Worm (Caenorhabditis elegans) whole organism, mixed stage, embryonic: Measurements from ENCODE around the gene ZK666.15.
A peak's percentile ranks its signal among the peaks of the same experiment; 100 is the strongest.

ENCODE experiments used
- M03D4.4 ChIP-seq: sonication (generic microtip); optimal IDR thresholded peaks from 2 replicates; lab custom pipeline; 2017; ENCODE audit warnings: mild to moderate bottlenecking, missing genetic modification characterization, missing compliant biosample characterization
- bed-3 ChIP-seq: fragments of 200-800 bp; sonication (Bioruptor generic); optimal IDR thresholded peaks from 3 replicates; lab custom pipeline; 2018; ENCODE audit warnings: mild to moderate bottlenecking, missing genetic modification characterization, moderate library complexity, missing compliant biosample characterization
- blmp-1 ChIP-seq: fragments of 150-350 bp; optimal IDR thresholded peaks from 2 replicates; lab custom pipeline; 2014; ENCODE audit warnings: missing biosample characterization, missing genetic modification characterization
- ceh-39 ChIP-seq: fragments of 150-350 bp; optimal IDR thresholded peaks from 2 replicates; lab custom pipeline; 2014; ENCODE audit warnings: missing biosample characterization, missing genetic modification characterization
- ceh-43 ChIP-seq: fragments of 200-800 bp; sonication (Bioruptor generic); optimal IDR thresholded peaks from 2 replicates; lab custom pipeline; 2018; ENCODE audit warnings: mild to moderate bottlenecking, missing genetic modification characterization, moderate library complexity, missing compliant biosample characterization
- ceh-83 ChIP-seq: fragments of 200-800 bp; sonication (Bioruptor generic); optimal IDR thresholded peaks from 2 replicates; lab custom pipeline; 2018; ENCODE audit warnings: mild to moderate bottlenecking, missing genetic modification characterization, missing compliant biosample characterization
- ces-1 ChIP-seq: fragments of 150-350 bp; optimal IDR thresholded peaks from 2 replicates; lab custom pipeline; 2014; ENCODE audit warnings: missing biosample characterization, missing genetic modification reagents, missing genetic modification characterization
- cnd-1 ChIP-seq: fragments of 200-800 bp; sonication (Bioruptor generic); optimal IDR thresholded peaks from 2 replicates; lab custom pipeline; 2018; ENCODE audit warnings: mild to moderate bottlenecking, missing genetic modification characterization, missing compliant biosample characterization
- drap-1 ChIP-seq: fragments of 200-800 bp; sonication (Bioruptor generic); optimal IDR thresholded peaks from 3 replicates; lab custom pipeline; 2018; ENCODE audit warnings: mild to moderate bottlenecking, missing genetic modification characterization, missing compliant biosample characterization
- elt-1 ChIP-seq: sonication (generic microtip); optimal IDR thresholded peaks from 2 replicates; lab custom pipeline; 2017; ENCODE audit warnings: missing genetic modification characterization, mild to moderate bottlenecking, missing compliant biosample characterization, antibody characterized with exemption, moderate library complexity, borderline replicate concordance; ENCODE audit not compliant: insufficient read depth
- elt-3 ChIP-seq: fragments of 150-350 bp; optimal IDR thresholded peaks from 2 replicates; lab custom pipeline; 2014; ENCODE audit warnings: missing biosample characterization, missing genetic modification characterization
- flh-1 ChIP-seq: fragments of 200-800 bp; sonication (Bioruptor generic); optimal IDR thresholded peaks from 2 replicates; lab custom pipeline; 2018; ENCODE audit warnings: mild to moderate bottlenecking, missing genetic modification characterization, moderate library complexity, missing compliant biosample characterization
- ham-2 ChIP-seq: fragments of 200-800 bp; sonication (Bioruptor generic); optimal IDR thresholded peaks from 2 replicates; lab custom pipeline; 2018; ENCODE audit warnings: mild to moderate bottlenecking, missing genetic modification characterization, missing compliant biosample characterization
- hlh-1 ChIP-seq: fragments of 150-350 bp; optimal IDR thresholded peaks from 2 replicates; lab custom pipeline; 2014; ENCODE audit warnings: missing biosample characterization, missing genetic modification reagents, missing genetic modification characterization
- lin-13 ChIP-seq: fragments of 150-350 bp; optimal IDR thresholded peaks from 2 replicates; lab custom pipeline; 2014; ENCODE audit warnings: missing biosample characterization, missing genetic modification characterization
- lin-32 ChIP-seq: fragments of 200-800 bp; sonication (Bioruptor generic); optimal IDR thresholded peaks from 2 replicates; lab custom pipeline; 2018; ENCODE audit warnings: mild to moderate bottlenecking, missing genetic modification characterization, missing compliant biosample characterization
- lsy-2 ChIP-seq: fragments of 150-350 bp; optimal IDR thresholded peaks from 2 replicates; lab custom pipeline; 2014; ENCODE audit warnings: missing biosample characterization, missing genetic modification characterization
- mab-5 ChIP-seq: fragments of 150-350 bp; optimal IDR thresholded peaks from 2 replicates; lab custom pipeline; 2014; ENCODE audit warnings: missing biosample characterization, missing genetic modification characterization
- mep-1 ChIP-seq: fragments of 150-350 bp; optimal IDR thresholded peaks from 2 replicates; lab custom pipeline; 2017; ENCODE audit warnings: missing biosample characterization, missing genetic modification reagents, missing genetic modification characterization, inconsistent platforms
- mls-2 ChIP-seq: sonication (generic microtip); optimal IDR thresholded peaks from 2 replicates; lab custom pipeline; 2016; ENCODE audit warnings: mild to moderate bottlenecking, missing genetic modification characterization, moderate library complexity, missing compliant biosample characterization
- nhr-12 ChIP-seq: fragments of 150-350 bp; optimal IDR thresholded peaks from 2 replicates; lab custom pipeline; 2014; ENCODE audit warnings: missing biosample characterization, missing genetic modification characterization
- nhr-2 ChIP-seq: fragments of 150-350 bp; optimal IDR thresholded peaks from 2 replicates; lab custom pipeline; 2014; ENCODE audit warnings: missing biosample characterization, missing genetic modification characterization
- nhr-237 ChIP-seq: fragments of 150-350 bp; optimal IDR thresholded peaks from 2 replicates; lab custom pipeline; 2014; ENCODE audit warnings: missing biosample characterization, missing genetic modification characterization
- nhr-28 ChIP-seq: fragments of 150-350 bp; optimal IDR thresholded peaks from 2 replicates; lab custom pipeline; 2014; ENCODE audit warnings: missing biosample characterization, missing genetic modification characterization
- nhr-76 ChIP-seq: sonication (generic microtip); optimal IDR thresholded peaks from 2 replicates; lab custom pipeline; 2017; ENCODE audit warnings: missing biosample characterization, missing genetic modification characterization
- pha-4 ChIP-seq: fragments of 150-350 bp; optimal IDR thresholded peaks from 2 replicates; lab custom pipeline; 2018; ENCODE audit warnings: missing biosample characterization, missing genetic modification reagents, missing genetic modification characterization
- sem-2 ChIP-seq: fragments of 200-800 bp; sonication (Bioruptor generic); optimal IDR thresholded peaks from 2 replicates; lab custom pipeline; 2018; ENCODE audit warnings: mild to moderate bottlenecking, missing genetic modification characterization, missing compliant biosample characterization
- snpc-4 ChIP-seq: fragments of 150-350 bp; optimal IDR thresholded peaks from 2 replicates; lab custom pipeline; 2014; ENCODE audit warnings: missing biosample characterization, missing genetic modification characterization
- sptf-1 ChIP-seq: sonication (generic microtip); optimal IDR thresholded peaks from 2 replicates; lab custom pipeline; 2017; ENCODE audit warnings: mild to moderate bottlenecking, missing genetic modification characterization, moderate library complexity, missing compliant biosample characterization
- tbx-8 ChIP-seq: fragments of 200-800 bp; sonication (Bioruptor generic); optimal IDR thresholded peaks from 2 replicates; lab custom pipeline; 2018; ENCODE audit warnings: mild to moderate bottlenecking, missing genetic modification characterization, moderate library complexity, missing compliant biosample characterization
- unc-120 ChIP-seq: sonication (generic microtip); optimal IDR thresholded peaks from 2 replicates; lab custom pipeline; 2017; ENCODE audit warnings: missing genetic modification characterization, missing compliant biosample characterization; ENCODE audit not compliant: poor library complexity, severe bottlenecking
- unc-39 ChIP-seq: fragments of 150-350 bp; optimal IDR thresholded peaks from 2 replicates; lab custom pipeline; 2014; ENCODE audit warnings: missing biosample characterization, missing genetic modification characterization
- unc-62 ChIP-seq: fragments of 150-350 bp; optimal IDR thresholded peaks from 2 replicates; lab custom pipeline; 2014; ENCODE audit warnings: missing biosample characterization, missing genetic modification reagents, missing genetic modification characterization
- zip-8 ChIP-seq: fragments of 150-350 bp; optimal IDR thresholded peaks from 2 replicates; lab custom pipeline; 2014; ENCODE audit warnings: missing biosample characterization, missing genetic modification characterization
- ztf-11 ChIP-seq: fragments of 150-350 bp; optimal IDR thresholded peaks from 2 replicates; lab custom pipeline; 2014; ENCODE audit warnings: missing biosample characterization, missing genetic modification characterization

Gene ZK666.15

ce11 chrII:10502491-10503063, 15.7 kb downstream of the ZK666.15 start, which contains the start of gene myrf-1:
Gene myrf-1, minus strand, starts transcription at chrII:10502541.
- TF ChIP-seq mls-2 (peak; percentile 68), cnd-1 (tag; lab: Kevin White, UChicago) (peak; percentile 61), nhr-2 (tag; lab: Kevin White, UChicago) (peak; percentile 46), unc-120 (tag; lab: Kevin White, UChicago) (peak; percentile 73), nhr-76 (no peak), bed-3 (GFP tag; lab: Kevin White, UChicago) (no peak), mab-5 (tag; lab: Kevin White, UChicago) (no peak), elt-1 (tag; lab: Kevin White, UChicago) (no peak), mep-1 (tag; lab: Kevin White, UChicago) (peak; percentile 81), drap-1 (peak; percentile 65), ceh-83 (no peak), flh-1 (no peak), zip-8 (tag; lab: Kevin White, UChicago) (no peak), lsy-2 (tag; lab: Kevin White, UChicago) (peak; percentile 33), nhr-237 (tag; lab: Kevin White, UChicago) (no peak), unc-39 (tag; lab: Kevin White, UChicago) (no peak), hlh-1 (tag; lab: Kevin White, UChicago) (peak; percentile 33), lin-32 (GFP tag; lab: Kevin White, UChicago) (no peak), tbx-8 (GFP tag; lab: Kevin White, UChicago) (no peak), ces-1 (peak; percentile 58), pha-4 (peak; percentile 44), snpc-4 (tag; lab: Kevin White, UChicago) (no peak), ham-2 (peak; percentile 94), ztf-11 (tag; lab: Kevin White, UChicago) (peak; percentile 76), elt-3 (tag; lab: Kevin White, UChicago) (no peak), nhr-28 (tag; lab: Kevin White, UChicago) (no peak), sem-2 (GFP tag; lab: Kevin White, UChicago) (no peak), M03D4.4 (tag; lab: Kevin White, UChicago) (peak; percentile 48), ceh-43 (GFP tag; lab: Kevin White, UChicago) (no peak), ceh-39 (no peak), sptf-1 (tag; lab: Kevin White, UChicago) (peak; percentile 74), nhr-12 (tag; lab: Kevin White, UChicago) (no peak), lin-13 (tag; lab: Kevin White, UChicago) (no peak), blmp-1 (tag; lab: Kevin White, UChicago) (no peak), unc-62 (GFP tag; lab: Kevin White, UChicago) (peak; percentile 39)

- TF ChIP-seq ceh-43 (GFP tag; lab: Kevin White, UChicago) (no peak), nhr-2 (tag; lab: Kevin White, UChicago) (peak; percentile 83), nhr-237 (tag; lab: Kevin White, UChicago) (no peak), mep-1 (tag; lab: Kevin White, UChicago) (peak; percentile 17), cnd-1 (tag; lab: Kevin White, UChicago) (peak; percentile 23)
These were observed 17.9 kb downstream of the ZK666.15 start for ce11 chrII:10504729-10505128.

ce11 chrII:10505949-10506348, 19.1 kb downstream of the ZK666.15 start:
- TF ChIP-seq ceh-39: no peak
- no peak for TF ChIP-seq lin-32 (GFP tag; lab: Kevin White, UChicago)
- TF ChIP-seq drap-1: no peak
- no peak for TF ChIP-seq flh-1
- TF ChIP-seq ces-1: no peak
- TF ChIP-seq bed-3 (GFP tag; lab: Kevin White, UChicago): no peak
- no peak for TF ChIP-seq lin-13 (tag; lab: Kevin White, UChicago)
- no peak for TF ChIP-seq sptf-1 (tag; lab: Kevin White, UChicago)

ce11 chrII:10507906-10508305, 21.1 kb downstream of the ZK666.15 start:
- TF ChIP-seq unc-62 (GFP tag; lab: Kevin White, UChicago): no peak
- no peak for TF ChIP-seq elt-1 (tag; lab: Kevin White, UChicago)
- no peak for TF ChIP-seq sptf-1 (tag; lab: Kevin White, UChicago)
- TF ChIP-seq tbx-8 (GFP tag; lab: Kevin White, UChicago): no peak
- TF ChIP-seq hlh-1 (tag; lab: Kevin White, UChicago): no peak
- no peak for TF ChIP-seq ceh-43 (GFP tag; lab: Kevin White, UChicago)
- TF ChIP-seq ztf-11 (tag; lab: Kevin White, UChicago): no peak
- no peak for TF ChIP-seq lsy-2 (tag; lab: Kevin White, UChicago)
